Fruit fly (Drosophila melanogaster) whole organism, pupa: Measurements from ENCODE around the gene GV1.

Experiments
- CG10348 ChIP-seq: fragments of 200-800 bp; sonication (Bioruptor generic); IDR thresholded peaks from 2 replicates; pipeline ENCODE4 v1.3.6; 2022; ENCODE audit warnings: missing biosample characterization, missing genetic modification characterization
- CG14655 ChIP-seq: fragments of 200-800 bp; sonication (Bioruptor generic); optimal IDR thresholded peaks from 3 replicates; lab custom pipeline; 2017; ENCODE audit warnings: mild to moderate bottlenecking, missing biosample characterization, missing genetic modification reagents, missing genetic modification characterization
- Snoo ChIP-seq: fragments of 200-800 bp; sonication (Bioruptor generic); optimal IDR thresholded peaks from 3 replicates; lab custom pipeline; 2017; ENCODE audit warnings: missing biosample characterization, mild to moderate bottlenecking, missing genetic modification characterization, inconsistent platforms

DNA sequence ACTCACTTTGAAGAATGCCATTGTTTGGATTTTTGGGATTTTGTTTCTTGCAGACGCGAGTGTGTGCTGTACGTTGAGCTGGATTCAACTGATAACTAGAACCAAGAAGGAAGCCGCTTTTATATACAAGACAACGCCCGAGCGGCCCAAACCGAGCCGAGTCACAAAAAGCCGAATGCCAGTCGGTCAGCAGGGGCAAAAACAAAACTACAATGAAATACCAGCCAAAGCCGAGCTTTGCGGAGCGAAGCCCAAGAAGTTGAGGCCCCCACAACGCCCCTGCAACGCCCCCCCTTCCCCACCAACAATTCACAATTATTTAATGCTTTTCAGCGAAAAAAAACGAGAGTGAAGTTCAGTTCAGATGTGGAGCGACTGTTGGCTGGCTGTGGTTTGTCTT lies 31.6 kb downstream of the GV1 start, which contains the start of gene Cpr62Bc:
- TF ChIP-seq CG14655 (GFP tag; lab: Kevin White, UChicago) (no peak), Snoo (no peak), CG10348 (GFP tag; lab: Robert Waterston, UW) (no peak)
